Fruit fly (Drosophila melanogaster) S2 (cell line): ENCODE measurements around the gene Inx3.

Experiments
- CG8478 ChIP-seq: fragments of >200 bp; optimal IDR thresholded peaks from 2 replicates; lab custom pipeline; 2018
- CTCF ChIP-seq, 2 experiments: fragments of >200 bp; optimal IDR thresholded peaks; 2 replicates each; lab custom pipeline; 2018

- no peak for TF ChIP-seq CG8478 (lab: Kevin White, UChicago)
- no peak for TF ChIP-seq CTCF (optimal IDR thresholded peaks at IDR 0.05; lab: Kevin White, UChicago)
Measured at dm6 chr3R:28840620-28841019, 18.7 kb downstream of the Inx3 start.
